Worm (Caenorhabditis elegans): ENCODE data around the gene pitr-2.

The pitr-2 gene

ce11 chrV:9146849-9147557, 9.5 kb upstream of the pitr-2 start, which contains the start of gene spl-2 (continued):
- TF ChIP-seq C34B4.2 (tag; optimal IDR thresholded peaks at IDR 0.05) (no peak), aly-2 (tag; optimal IDR thresholded peaks at IDR 0.05) (no peak), unc-130 (tag; optimal IDR thresholded peaks at IDR 0.05) (no peak), isw-1 (GFP tag; IDR thresholded peaks at IDR 0.05) (no peak), swsn-7 (tag; optimal IDR thresholded peaks at IDR 0.05) (no peak), lin-14 (GFP tag; optimal IDR thresholded peaks at IDR 0.05) (peak; percentile 83), ztf-4 (tag; optimal IDR thresholded peaks at IDR 0.05) (no peak), elt-3 (tag; optimal IDR thresholded peaks at IDR 0.05) (peak in 2 of 6 experiments; percentile 5 to 13), nhr-84 (tag; optimal IDR thresholded peaks at IDR 0.05) (no peak), sox-4 (tag; optimal IDR thresholded peaks at IDR 0.05) (no peak), alr-1 (tag; optimal IDR thresholded peaks at IDR 0.05; ENCODE audit: borderline replicate concordance) (no peak), fos-1 (tag; optimal IDR thresholded peaks at IDR 0.05) (no peak), rnt-1 (tag; optimal IDR thresholded peaks at IDR 0.05) (no peak), vab-15 (tag; optimal IDR thresholded peaks at IDR 0.05) (no peak), C16A3.4 (tag; optimal IDR thresholded peaks at IDR 0.05) (no peak), mef-2 (tag; optimal IDR thresholded peaks at IDR 0.05) (no peak), fkh-8 (tag; optimal IDR thresholded peaks at IDR 0.05) (no peak), dpl-1 (GFP tag; optimal IDR thresholded peaks at IDR 0.05) (no peak), nhr-237 (tag; optimal IDR thresholded peaks at IDR 0.05) (no peak), hpl-2 (GFP tag; optimal IDR thresholded peaks at IDR 0.05) (no peak), nhr-12 (tag; optimal IDR thresholded peaks at IDR 0.05) (no peak), nhr-71 (tag; optimal IDR thresholded peaks at IDR 0.05) (peak; percentile 63), lin-35 (GFP tag; optimal IDR thresholded peaks at IDR 0.05) (no peak), lin-39 (tag; optimal IDR thresholded peaks at IDR 0.05) (no peak), dsc-1 (tag; optimal IDR thresholded peaks at IDR 0.05) (no peak), nhr-77 (tag; optimal IDR thresholded peaks at IDR 0.05) (no peak), nhr-28 (tag; optimal IDR thresholded peaks at IDR 0.05) (no peak), ztf-11 (tag; optimal IDR thresholded peaks at IDR 0.05) (no peak), zag-1 (tag; optimal IDR thresholded peaks at IDR 0.05) (no peak), grh-1 (GFP tag; IDR thresholded peaks at IDR 0.05) (0 out of 2 replicates have a peak, but pooled peaks have one; percentile 40), nhr-47 (tag; optimal IDR thresholded peaks at IDR 0.05) (no peak), lsy-2 (tag; optimal IDR thresholded peaks at IDR 0.05) (no peak), nhr-20 (tag; optimal IDR thresholded peaks at IDR 0.05) (peak; percentile 70), ces-1 (GFP tag; optimal IDR thresholded peaks at IDR 0.05) (no peak), ceh-90 (tag; optimal IDR thresholded peaks at IDR 0.05) (no peak), zip-4 (GFP tag; optimal IDR thresholded peaks at IDR 0.05) (no peak), snu-23 (GFP tag; optimal IDR thresholded peaks at IDR 0.05) (peak; percentile 35), mdl-1 (tag; optimal IDR thresholded peaks at IDR 0.05) (peak in 1 of 2 experiments; percentile 4), snpc-4 (tag; optimal IDR thresholded peaks at IDR 0.05) (no peak), sup-37 (GFP tag; optimal IDR thresholded peaks at IDR 0.05) (no peak), unc-86 (tag; optimal IDR thresholded peaks at IDR 0.05) (no peak), Y116A8C.19 (tag; optimal IDR thresholded peaks at IDR 0.05; ENCODE audit: borderline replicate concordance) (no peak), elt-2 (tag; optimal IDR thresholded peaks at IDR 0.05) (peak; percentile 21), pag-3 (tag; optimal IDR thresholded peaks at IDR 0.05; ENCODE audit: borderline replicate concordance, insufficient read depth) (no peak), hlh-4 (tag; optimal IDR thresholded peaks at IDR 0.05) (no peak)
